Worm (Caenorhabditis elegans) whole organism, young adult: ENCODE results near the gene ZK643.6.

ENCODE experiments used
- F22D6.2 ChIP-seq: sonication (generic microtip); optimal IDR thresholded peaks from 2 replicates; lab custom pipeline; 2016; ENCODE audit warnings: mild to moderate bottlenecking, missing genetic modification characterization, missing compliant biosample characterization
- F33H1.4 ChIP-seq: fragments of 200-800 bp; sonication (Bioruptor generic); IDR thresholded peaks from 2 replicates; pipeline ENCODE4 v1.3.6; 2022; ENCODE audit warnings: missing genetic modification reagents, missing genetic modification characterization, missing compliant biosample characterization
- F52B5.7 ChIP-seq: sonication (generic microtip); optimal IDR thresholded peaks from 2 replicates; lab custom pipeline; 2016; ENCODE audit warnings: mild to moderate bottlenecking, missing genetic modification characterization, missing compliant biosample characterization
- F57C9.4 ChIP-seq: sonication (generic microtip); optimal IDR thresholded peaks from 2 replicates; lab custom pipeline; 2017; ENCODE audit warnings: mild to moderate bottlenecking, missing genetic modification characterization, missing compliant biosample characterization
- K11D2.4 ChIP-seq: fragments of 200-800 bp; sonication (Bioruptor generic); IDR thresholded peaks from 2 replicates; pipeline ENCODE4 v1.3.6; 2022; ENCODE audit warnings: missing genetic modification reagents, missing genetic modification characterization, missing compliant biosample characterization
- T07F8.4 ChIP-seq: sonication (generic microtip); optimal IDR thresholded peaks from 2 replicates; lab custom pipeline; 2016; ENCODE audit warnings: mild to moderate bottlenecking, missing genetic modification characterization, moderate library complexity, missing compliant biosample characterization
- Y53F4B.3 ChIP-seq: fragments of 200-800 bp; sonication (Bioruptor generic); IDR thresholded peaks from 2 replicates; pipeline ENCODE4 v1.3.6; 2022; ENCODE audit warnings: missing genetic modification reagents, missing genetic modification characterization, missing compliant biosample characterization
- Y53G8AR.9 ChIP-seq: fragments of 200-800 bp; sonication (Bioruptor generic); conservative IDR thresholded peaks from 2 replicates; pipeline ENCODE4 v1.3.6; 2022; ENCODE audit warnings: missing genetic modification reagents, missing genetic modification characterization, missing compliant biosample characterization
- Y79H2A.3 ChIP-seq: fragments of 200-800 bp; sonication (Bioruptor generic); conservative IDR thresholded peaks from 2 replicates; pipeline ENCODE4 v1.3.6; 2022; ENCODE audit warnings: missing genetic modification reagents, missing genetic modification characterization, missing compliant biosample characterization
- akir-1 ChIP-seq: fragments of 200-800 bp; sonication (Bioruptor generic); optimal IDR thresholded peaks from 2 replicates; lab custom pipeline; 2018; ENCODE audit warnings: mild to moderate bottlenecking, missing genetic modification characterization, moderate library complexity, missing compliant biosample characterization
- aptf-2 ChIP-seq: fragments of 200-800 bp; sonication (Bioruptor generic); conservative IDR thresholded peaks from 2 replicates; pipeline ENCODE4 v1.3.6; 2022; ENCODE audit warnings: missing genetic modification reagents, missing genetic modification characterization, missing compliant biosample characterization
- aptf-3 ChIP-seq: fragments of 200-800 bp; sonication (Bioruptor generic); IDR thresholded peaks from 2 replicates; pipeline ENCODE4 v1.3.6; 2022; ENCODE audit warnings: missing genetic modification characterization, missing compliant biosample characterization
- atf-7 ChIP-seq: sonication (generic microtip); optimal IDR thresholded peaks from 2 replicates; lab custom pipeline; 2017; ENCODE audit warnings: mild to moderate bottlenecking, missing genetic modification characterization, missing compliant biosample characterization
- athp-1 ChIP-seq: sonication (generic microtip); optimal IDR thresholded peaks from 2 replicates; lab custom pipeline; 2017; ENCODE audit warnings: mild to moderate bottlenecking, missing genetic modification characterization, missing compliant biosample characterization
- attf-5 ChIP-seq: fragments of 200-800 bp; sonication (Bioruptor generic); optimal IDR thresholded peaks from 2 replicates; lab custom pipeline; 2018; ENCODE audit warnings: mild to moderate bottlenecking, missing genetic modification characterization, missing compliant biosample characterization
- ceh-40 ChIP-seq: fragments of 200-800 bp; sonication (Bioruptor generic); IDR thresholded peaks from 2 replicates; pipeline ENCODE4 v1.3.6; 2022; ENCODE audit warnings: missing genetic modification characterization, missing compliant biosample characterization
- ceh-79 ChIP-seq: sonication (generic microtip); optimal IDR thresholded peaks from 2 replicates; lab custom pipeline; 2017; ENCODE audit warnings: mild to moderate bottlenecking, missing genetic modification characterization, missing compliant biosample characterization
- ceh-91 ChIP-seq: fragments of 200-800 bp; sonication (Bioruptor generic); IDR thresholded peaks from 2 replicates; pipeline ENCODE4 v1.3.6; 2022; ENCODE audit warnings: missing genetic modification reagents, missing genetic modification characterization, missing compliant biosample characterization
- efl-1 ChIP-seq: fragments of 150-350 bp; optimal IDR thresholded peaks from 2 replicates; lab custom pipeline; 2014; ENCODE audit warnings: missing biosample characterization, missing genetic modification reagents, missing genetic modification characterization
- egl-18 ChIP-seq: fragments of 200-800 bp; sonication (Bioruptor generic); IDR thresholded peaks from 2 replicates; pipeline ENCODE4 v1.3.6; 2022; ENCODE audit warnings: missing genetic modification reagents, missing genetic modification characterization, missing compliant biosample characterization
- ets-4 ChIP-seq: fragments of 200-800 bp; sonication (Bioruptor generic); optimal IDR thresholded peaks from 2 replicates; lab custom pipeline; 2018; ENCODE audit warnings: mild to moderate bottlenecking, missing genetic modification characterization, missing compliant biosample characterization
- fkh-3 ChIP-seq: sonication (generic microtip); optimal IDR thresholded peaks from 2 replicates; lab custom pipeline; 2016; ENCODE audit warnings: mild to moderate bottlenecking, missing genetic modification characterization, missing compliant biosample characterization
- hrde-1 ChIP-seq: sonication (generic microtip); optimal IDR thresholded peaks from 2 replicates; lab custom pipeline; 2016; ENCODE audit warnings: missing genetic modification characterization, mild to moderate bottlenecking, missing compliant biosample characterization, moderate library complexity, missing genotype, missing genetic modification reagents, borderline replicate concordance
- lin-26 ChIP-seq: fragments of 200-800 bp; sonication (Bioruptor generic); IDR thresholded peaks from 2 replicates; pipeline ENCODE4 v1.3.6; 2022; ENCODE audit warnings: missing genetic modification reagents, missing genetic modification characterization, missing compliant biosample characterization
- lin-40 ChIP-seq: sonication (generic microtip); optimal IDR thresholded peaks from 2 replicates; lab custom pipeline; 2016; ENCODE audit warnings: missing genetic modification characterization, mild to moderate bottlenecking, missing compliant biosample characterization, missing genotype, missing genetic modification reagents
- lin-54 ChIP-seq: fragments of 200-800 bp; sonication (Bioruptor generic); optimal IDR thresholded peaks from 2 replicates; lab custom pipeline; 2018; ENCODE audit warnings: mild to moderate bottlenecking, missing genetic modification characterization, missing compliant biosample characterization
- madf-8 ChIP-seq: fragments of 200-800 bp; sonication (Bioruptor generic); conservative IDR thresholded peaks from 2 replicates; pipeline ENCODE4 v1.3.6; 2022; ENCODE audit warnings: missing genetic modification reagents, missing genetic modification characterization, missing compliant biosample characterization
- mel-28 ChIP-seq: sonication (generic microtip); optimal IDR thresholded peaks from 2 replicates; lab custom pipeline; 2016; ENCODE audit warnings: borderline replicate concordance, mild to moderate bottlenecking, missing genetic modification characterization, missing compliant biosample characterization
- nfya-2 ChIP-seq: fragments of 200-800 bp; sonication (Bioruptor generic); IDR thresholded peaks from 2 replicates; pipeline ENCODE4 v1.3.6; 2022; ENCODE audit warnings: missing genetic modification reagents, missing genetic modification characterization, missing compliant biosample characterization
- nhr-90 ChIP-seq: sonication (generic microtip); optimal IDR thresholded peaks from 2 replicates; lab custom pipeline; 2016; ENCODE audit warnings: missing genotype, mild to moderate bottlenecking, missing genetic modification characterization, missing compliant biosample characterization
- rcor-1 ChIP-seq: fragments of 200-800 bp; sonication (Bioruptor generic); IDR thresholded peaks from 2 replicates; pipeline ENCODE4 v1.3.6; 2022; ENCODE audit warnings: missing genetic modification reagents, missing genetic modification characterization, missing compliant biosample characterization
- rpc-1 ChIP-seq, 2 experiments: fragments of 150-350 bp in 1 of 2; sonication (generic microtip) in 1 of 2; optimal IDR thresholded peaks; 2 replicates each; lab custom pipeline; 2014 to 2018; ENCODE audit warnings: missing biosample characterization in 1 of 2, missing genetic modification characterization in 1 of 2, missing genetic modification reagents in 1 of 2, missing genotype in 1 of 2
- sdz-38 ChIP-seq: sonication (generic microtip); optimal IDR thresholded peaks from 2 replicates; lab custom pipeline; 2016; ENCODE audit warnings: missing genotype, missing genetic modification characterization, missing compliant biosample characterization
- snpc-4 ChIP-seq, 5 experiments: fragments of 150-350 bp in 1 of 5; sonication (generic microtip) in 4 of 5; optimal IDR thresholded peaks; 2 replicates each; lab custom pipeline; 2014 to 2018; ENCODE audit warnings: missing genetic modification characterization in 5 of 5, missing biosample characterization in 3 of 5, antibody characterized with exemption in 2 of 5, mild to moderate bottlenecking in 2 of 5, missing compliant biosample characterization in 2 of 5, missing genotype in 2 of 5, moderate library complexity in 2 of 5, missing genetic modification reagents in 1 of 5
- somi-1 ChIP-seq: fragments of 200-800 bp; sonication (Bioruptor generic); optimal IDR thresholded peaks from 2 replicates; lab custom pipeline; 2018; ENCODE audit warnings: mild to moderate bottlenecking, missing genetic modification characterization, missing compliant biosample characterization
- sptf-2 ChIP-seq: fragments of 200-800 bp; sonication (Bioruptor generic); optimal IDR thresholded peaks from 2 replicates; lab custom pipeline; 2018; ENCODE audit warnings: mild to moderate bottlenecking, missing genetic modification characterization, missing compliant biosample characterization
- unc-130 ChIP-seq: sonication (generic microtip); optimal IDR thresholded peaks from 2 replicates; lab custom pipeline; 2016; ENCODE audit warnings: missing genetic modification reagents, missing genetic modification characterization, missing compliant biosample characterization
- unc-62 ChIP-seq: fragments of 150-350 bp; optimal IDR thresholded peaks from 2 replicates; lab custom pipeline; 2014; ENCODE audit warnings: missing biosample characterization, missing genetic modification reagents, missing genetic modification characterization
- xnd-1 ChIP-seq: sonication (generic microtip); optimal IDR thresholded peaks from 2 replicates; lab custom pipeline; 2016; ENCODE audit warnings: missing genotype, missing genetic modification reagents, missing genetic modification characterization, missing compliant biosample characterization
- zfh-2 ChIP-seq: fragments of 200-800 bp; sonication (Bioruptor generic); conservative IDR thresholded peaks from 2 replicates; pipeline ENCODE4 v1.3.6; 2022; ENCODE audit warnings: missing genetic modification reagents, missing genetic modification characterization, missing compliant biosample characterization
- zim-3 ChIP-seq: sonication (generic microtip); optimal IDR thresholded peaks from 2 replicates; lab custom pipeline; 2017; ENCODE audit warnings: mild to moderate bottlenecking, missing genetic modification characterization, moderate library complexity, missing compliant biosample characterization
- ztf-18 ChIP-seq: sonication (generic microtip); optimal IDR thresholded peaks from 2 replicates; lab custom pipeline; 2016; ENCODE audit warnings: missing genotype, mild to moderate bottlenecking, missing genetic modification characterization, missing compliant biosample characterization
- ztf-25 ChIP-seq: fragments of 200-800 bp; sonication (Bioruptor generic); IDR thresholded peaks from 2 replicates; pipeline ENCODE4 v1.3.6; 2022; ENCODE audit warnings: missing genetic modification reagents, missing genetic modification characterization, missing compliant biosample characterization
- ztf-6 ChIP-seq: fragments of 200-800 bp; sonication (Bioruptor generic); IDR thresholded peaks from 2 replicates; pipeline ENCODE4 v1.3.6; 2022; ENCODE audit warnings: missing genetic modification reagents, missing genetic modification characterization, missing compliant biosample characterization

The ZK643.6 gene

ce11 chrIII:8917879-8918381 lies 42.6 kb downstream of the ZK643.6 start, which contains the start of gene cdc-25.3 (continued):
- TF ChIP-seq nfya-2 (GFP tag; lab: Robert Waterston, UW) (no peak), sptf-2 (no peak), snpc-4 (GFP tag; optimal IDR thresholded peaks at IDR 0.05; lab: Kevin White, UChicago) (no peak), snpc-4 (tag; optimal IDR thresholded peaks at IDR 0.05; lab: Kevin White, UChicago) (no peak), attf-5 (GFP tag; lab: Kevin White, UChicago) (no peak), ztf-6 (no peak), F33H1.4 (GFP tag; lab: Robert Waterston, UW) (peak; percentile 26; the same call in 1 of the 2 replicates), rpc-1 (optimal IDR thresholded peaks at IDR 0.05; lab: Kevin White, UChicago) (no peak), rpc-1 (tag; optimal IDR thresholded peaks at IDR 0.05; lab: Kevin White, UChicago) (no peak), ztf-18 (tag; lab: Kevin White, UChicago) (no peak), athp-1 (tag; lab: Kevin White, UChicago) (no peak), F57C9.4 (tag; lab: Kevin White, UChicago) (no peak), lin-26 (GFP tag; lab: Robert Waterston, UW) (no peak), aptf-3 (peak; percentile 87), fkh-3 (no peak), somi-1 (GFP tag; lab: Kevin White, UChicago) (no peak), akir-1 (GFP tag; lab: Kevin White, UChicago) (no peak), ets-4 (GFP tag; lab: Kevin White, UChicago) (no peak), hrde-1 (tag; lab: Kevin White, UChicago) (no peak), madf-8 (GFP tag; lab: Robert Waterston, UW) (peak; percentile 27; the same call in 1 of the 2 replicates), rcor-1 (no peak), sdz-38 (no peak), Y53F4B.3 (GFP tag; lab: Robert Waterston, UW) (no peak), F22D6.2 (tag; lab: Kevin White, UChicago) (no peak), aptf-2 (peak; percentile 99), ceh-40 (no peak), egl-18 (GFP tag; lab: Robert Waterston, UW) (no peak), T07F8.4 (tag; lab: Kevin White, UChicago) (no peak), lin-40 (no peak), Y79H2A.3 (GFP tag; lab: Robert Waterston, UW) (no peak), zfh-2 (GFP tag; lab: Robert Waterston, UW) (no peak), ceh-79 (no peak), atf-7 (tag; lab: Kevin White, UChicago) (no peak), zim-3 (tag; lab: Kevin White, UChicago) (no peak), K11D2.4 (GFP tag; lab: Robert Waterston, UW) (no peak), ceh-91 (GFP tag; lab: Robert Waterston, UW) (no peak), unc-130 (GFP tag; lab: Kevin White, UChicago) (no peak), Y53G8AR.9 (GFP tag; lab: Robert Waterston, UW) (no peak), efl-1 (GFP tag; lab: Kevin White, UChicago) (peak; percentile 70), lin-54 (GFP tag; lab: Kevin White, UChicago) (no peak), unc-62 (GFP tag; lab: Kevin White, UChicago) (no peak), xnd-1 (peak; percentile 27), ztf-25 (GFP tag; lab: Robert Waterston, UW) (0 out of 2 replicates have a peak, but pooled peaks have one; percentile 13), nhr-90 (tag; lab: Kevin White, UChicago) (no peak), mel-28 (tag; lab: Kevin White, UChicago) (no peak), F52B5.7 (tag; lab: Kevin White, UChicago) (no peak)
